Fruit fly (Drosophila melanogaster) whole organism, embryonic: ENCODE data around the gene Rpt6.

Experiments used
- CG10959 ChIP-seq: fragments of 200-800 bp; sonication (Bioruptor generic); IDR thresholded peaks from 2 replicates; pipeline ENCODE4 v1.3.6; 2022; ENCODE audit warnings: missing biosample characterization, missing genetic modification characterization
- CG11696 ChIP-seq: fragments of 200-800 bp; sonication (Bioruptor generic); IDR thresholded peaks from 2 replicates; pipeline ENCODE4 v1.3.6; 2022; ENCODE audit warnings: missing biosample characterization, missing genetic modification characterization
- CG13624 ChIP-seq: fragments of 200-800 bp; sonication (Bioruptor generic); optimal IDR thresholded peaks from 2 replicates; lab custom pipeline; 2016; ENCODE audit warnings: missing biosample characterization, missing genetic modification characterization
- CG13775 ChIP-seq: fragments of 200-800 bp; sonication (Bioruptor generic); optimal IDR thresholded peaks from 3 replicates; lab custom pipeline; 2017; ENCODE audit warnings: missing biosample characterization, mild to moderate bottlenecking, missing genetic modification characterization
- CG13894 ChIP-seq: fragments of 200-800 bp; sonication (Bioruptor generic); optimal IDR thresholded peaks from 3 replicates; lab custom pipeline; 2018; ENCODE audit warnings: missing biosample characterization, mild to moderate bottlenecking, missing genetic modification characterization, moderate library complexity
- CG16813 ChIP-seq: fragments of 200-800 bp; sonication (Bioruptor generic); IDR thresholded peaks from 3 replicates; pipeline ENCODE4 v1.3.6; 2022; ENCODE audit warnings: missing biosample characterization, missing genetic modification characterization; ENCODE audit not compliant: partially characterized antibody
- CG16863 ChIP-seq: fragments of 200-800 bp; sonication (Bioruptor generic); optimal IDR thresholded peaks from 3 replicates; lab custom pipeline; 2016; ENCODE audit warnings: missing biosample characterization, missing genetic modification characterization
- CG17829 ChIP-seq: fragments of 200-800 bp; optimal IDR thresholded peaks from 2 replicates; lab custom pipeline; 2019; ENCODE audit warnings: missing biosample characterization, mild to moderate bottlenecking, missing genetic modification characterization, moderate library complexity
- CG18011 ChIP-seq: fragments of 200-800 bp; sonication (Bioruptor generic); optimal IDR thresholded peaks from 2 replicates; lab custom pipeline; 2017; ENCODE audit warnings: missing biosample characterization, missing genetic modification characterization, mild to moderate bottlenecking, moderate library complexity, missing genotype
- CG18262 ChIP-seq: fragments of 200-800 bp; optimal IDR thresholded peaks from 3 replicates; lab custom pipeline; 2019; ENCODE audit warnings: missing biosample characterization, mild to moderate bottlenecking, missing genetic modification characterization, moderate library complexity
- CG18619 ChIP-seq: fragments of 200-800 bp; sonication (Bioruptor generic); optimal IDR thresholded peaks from 3 replicates; lab custom pipeline; 2017; ENCODE audit warnings: missing biosample characterization, mild to moderate bottlenecking, missing genetic modification characterization
- CG2202 ChIP-seq: fragments of 200-800 bp; sonication (Bioruptor generic); optimal IDR thresholded peaks from 2 replicates; lab custom pipeline; 2018; ENCODE audit warnings: missing biosample characterization, mild to moderate bottlenecking, missing genetic modification characterization
- CG30403 ChIP-seq: fragments of 200-800 bp; sonication (Bioruptor generic); optimal IDR thresholded peaks from 3 replicates; lab custom pipeline; 2016; ENCODE audit warnings: missing biosample characterization, missing genetic modification characterization
- CG31224 ChIP-seq: fragments of 200-800 bp; sonication (Bioruptor generic); IDR thresholded peaks from 2 replicates; pipeline ENCODE4 v1.3.6; 2022; ENCODE audit warnings: missing biosample characterization, missing genetic modification characterization
- CG31388 ChIP-seq: fragments of 200-800 bp; sonication (Bioruptor generic); optimal IDR thresholded peaks from 2 replicates; lab custom pipeline; 2016; ENCODE audit warnings: missing biosample characterization, missing genetic modification characterization
- CG4617 ChIP-seq: fragments of 200-800 bp; sonication (Bioruptor generic); optimal IDR thresholded peaks from 3 replicates; lab custom pipeline; 2016; ENCODE audit warnings: missing biosample characterization, missing genetic modification characterization, borderline replicate concordance
- CG4707 ChIP-seq: fragments of 200-800 bp; sonication (Bioruptor generic); optimal IDR thresholded peaks from 2 replicates; lab custom pipeline; 2018; ENCODE audit warnings: missing biosample characterization, mild to moderate bottlenecking, missing genetic modification characterization, moderate library complexity
- CG5953 ChIP-seq: fragments of 200-800 bp; sonication (Bioruptor generic); IDR thresholded peaks from 2 replicates; pipeline ENCODE4 v1.3.6; 2022; ENCODE audit warnings: missing biosample characterization, missing genetic modification characterization
- CG7963 ChIP-seq: fragments of 200-800 bp; sonication (Bioruptor generic); IDR thresholded peaks from 3 replicates; pipeline ENCODE4 v1.3.6; 2022; ENCODE audit warnings: missing biosample characterization, missing genetic modification characterization; ENCODE audit not compliant: partially characterized antibody
- CG8290 ChIP-seq, 3 experiments: fragments of 200-800 bp; sonication (Bioruptor generic); optimal IDR thresholded peaks; 2 replicates each; lab custom pipeline; 2016 to 2019; ENCODE audit warnings: missing biosample characterization in 3 of 3, missing genetic modification characterization in 3 of 3, mild to moderate bottlenecking in 2 of 3, moderate library complexity in 1 of 3
- D19A ChIP-seq: fragments of 200-800 bp; optimal IDR thresholded peaks from 3 replicates; lab custom pipeline; 2019; ENCODE audit warnings: missing biosample characterization, mild to moderate bottlenecking, missing genetic modification characterization, moderate library complexity
- Dref ChIP-seq: fragments of 200-800 bp; sonication (Bioruptor generic); IDR thresholded peaks from 2 replicates; pipeline ENCODE4 v1.3.6; 2022; ENCODE audit warnings: missing biosample characterization, missing genetic modification characterization
- HLH4C ChIP-seq: fragments of 200-800 bp; sonication (Bioruptor generic); IDR thresholded peaks from 3 replicates; pipeline ENCODE4 v1.3.6; 2022; ENCODE audit warnings: missing biosample characterization, missing genetic modification characterization; ENCODE audit not compliant: partially characterized antibody
- Mrtf ChIP-seq: fragments of 200-800 bp; sonication (Bioruptor generic); IDR thresholded peaks from 3 replicates; pipeline ENCODE4 v1.3.6; 2022; ENCODE audit warnings: missing biosample characterization, missing genetic modification characterization
- NK7.1 ChIP-seq: fragments of 200-800 bp; sonication (Bioruptor generic); optimal IDR thresholded peaks from 3 replicates; lab custom pipeline; 2016; ENCODE audit warnings: missing biosample characterization, missing genetic modification characterization
- Oli ChIP-seq: fragments of 200-800 bp; sonication (Bioruptor generic); optimal IDR thresholded peaks from 2 replicates; lab custom pipeline; 2018; ENCODE audit warnings: missing biosample characterization, mild to moderate bottlenecking, missing genetic modification characterization, moderate library complexity
- Ravus ChIP-seq: fragments of 200-800 bp; sonication (Bioruptor generic); IDR thresholded peaks from 2 replicates; pipeline ENCODE4 v1.3.6; 2022; ENCODE audit warnings: missing biosample characterization, missing genetic modification characterization
- ato ChIP-seq: fragments of 200-800 bp; sonication (Bioruptor generic); IDR thresholded peaks from 2 replicates; pipeline ENCODE4 v1.3.6; 2022; ENCODE audit warnings: missing biosample characterization, missing genetic modification characterization; ENCODE audit not compliant: partially characterized antibody
- bcd ChIP-seq: fragments of 200-800 bp; sonication (Bioruptor generic); optimal IDR thresholded peaks from 2 replicates; lab custom pipeline; 2017; ENCODE audit warnings: missing biosample characterization, mild to moderate bottlenecking, missing genetic modification characterization
- ci ChIP-seq: fragments of 200-800 bp; sonication (Bioruptor generic); IDR thresholded peaks from 3 replicates; pipeline ENCODE4 v1.3.6; 2022; ENCODE audit warnings: missing biosample characterization, missing genetic modification characterization
- croc ChIP-seq: fragments of 200-800 bp; sonication (Bioruptor generic); conservative IDR thresholded peaks from 3 replicates; pipeline ENCODE4 v1.3.6; 2022; ENCODE audit warnings: missing biosample characterization, missing genetic modification characterization
- cwo ChIP-seq: fragments of 200-800 bp; sonication (Bioruptor generic); optimal IDR thresholded peaks from 3 replicates; lab custom pipeline; 2017; ENCODE audit warnings: missing biosample characterization, missing genetic modification characterization, mild to moderate bottlenecking, moderate library complexity, missing genetic modification reagents
- dan ChIP-seq: fragments of 200-800 bp; sonication (Bioruptor generic); IDR thresholded peaks from 2 replicates; pipeline ENCODE4 v1.3.6; 2022; ENCODE audit warnings: missing biosample characterization, missing genetic modification characterization
- grn ChIP-seq: fragments of 200-800 bp; sonication (Bioruptor generic); optimal IDR thresholded peaks from 3 replicates; lab custom pipeline; 2017; ENCODE audit warnings: missing biosample characterization, missing genetic modification characterization
- kah ChIP-seq: fragments of 200-800 bp; sonication (Bioruptor generic); optimal IDR thresholded peaks from 2 replicates; lab custom pipeline; 2018; ENCODE audit warnings: missing biosample characterization, mild to moderate bottlenecking, missing genetic modification characterization
- kni ChIP-seq: fragments of 200-800 bp; sonication (Bioruptor generic); optimal IDR thresholded peaks from 3 replicates; lab custom pipeline; 2017; ENCODE audit warnings: mild to moderate bottlenecking, missing biosample characterization, missing genetic modification reagents, missing genetic modification characterization
- p53 ChIP-seq: fragments of 200-800 bp; sonication (Bioruptor generic); optimal IDR thresholded peaks from 2 replicates; lab custom pipeline; 2016; ENCODE audit warnings: missing biosample characterization, missing genetic modification characterization
- pan ChIP-seq, 4 experiments: fragments of >200 bp in 3 of 4; fragments of 200-800 bp in 1 of 4; sonication (Bioruptor generic) in 1 of 4; optimal IDR thresholded peaks in 3 of 4; IDR thresholded peaks in 1 of 4; 2 replicates each; pipeline versions ENCODE4 v1.3.6 to Lab custom; 2017 to 2022; ENCODE audit warnings: missing biosample characterization in 2 of 4, missing genetic modification characterization in 2 of 4, mixed read lengths in 1 of 4
- pho ChIP-seq: fragments of 200-800 bp; sonication (Bioruptor generic); optimal IDR thresholded peaks from 2 replicates; lab custom pipeline; 2016; ENCODE audit warnings: missing biosample characterization, missing genetic modification characterization
- ro ChIP-seq: fragments of 200-800 bp; sonication (Bioruptor generic); IDR thresholded peaks from 2 replicates; pipeline ENCODE4 v1.3.6; 2022; ENCODE audit warnings: missing biosample characterization, missing genetic modification characterization
- sc ChIP-seq, 3 experiments: fragments of >200 bp in 2 of 3; fragments of 200-800 bp in 1 of 3; sonication (Bioruptor generic) in 1 of 3; optimal IDR thresholded peaks; 2 replicates in 2 of 3; 3 replicates in 1 of 3; lab custom pipeline; 2017; ENCODE audit warnings: mild to moderate bottlenecking in 1 of 3, missing biosample characterization in 1 of 3, missing genetic modification characterization in 1 of 3, missing genetic modification reagents in 1 of 3
- sd ChIP-seq: fragments of 200-800 bp; sonication (Bioruptor generic); optimal IDR thresholded peaks from 3 replicates; lab custom pipeline; 2018; ENCODE audit warnings: missing biosample characterization, mild to moderate bottlenecking, missing genetic modification characterization, moderate library complexity
- seq ChIP-seq: fragments of 200-800 bp; sonication (Bioruptor generic); IDR thresholded peaks from 2 replicates; pipeline ENCODE4 v1.3.6; 2022; ENCODE audit warnings: missing biosample characterization, missing genetic modification characterization
- sob ChIP-seq: fragments of 200-800 bp; sonication (Bioruptor generic); IDR thresholded peaks from 2 replicates; pipeline ENCODE4 v1.3.6; 2022; ENCODE audit warnings: missing biosample characterization, missing genetic modification characterization
- stwl ChIP-seq: fragments of 200-800 bp; sonication (Bioruptor generic); optimal IDR thresholded peaks from 3 replicates; lab custom pipeline; 2018; ENCODE audit warnings: missing biosample characterization, mild to moderate bottlenecking, missing genetic modification characterization, moderate library complexity
- tin ChIP-seq: fragments of 200-800 bp; sonication (Bioruptor generic); optimal IDR thresholded peaks from 3 replicates; lab custom pipeline; 2016; ENCODE audit warnings: missing biosample characterization, missing genetic modification characterization
- wor ChIP-seq: fragments of 200-800 bp; sonication (Bioruptor generic); IDR thresholded peaks from 2 replicates; pipeline ENCODE4 v1.3.6; 2022; ENCODE audit warnings: missing biosample characterization, missing genetic modification characterization
- zen2 ChIP-seq: fragments of 200-800 bp; sonication (Bioruptor generic); IDR thresholded peaks from 3 replicates; pipeline ENCODE4 v1.3.6; 2022; ENCODE audit warnings: missing biosample characterization, missing genetic modification characterization; ENCODE audit not compliant: partially characterized antibody

Rpt6 gene

DNA sequence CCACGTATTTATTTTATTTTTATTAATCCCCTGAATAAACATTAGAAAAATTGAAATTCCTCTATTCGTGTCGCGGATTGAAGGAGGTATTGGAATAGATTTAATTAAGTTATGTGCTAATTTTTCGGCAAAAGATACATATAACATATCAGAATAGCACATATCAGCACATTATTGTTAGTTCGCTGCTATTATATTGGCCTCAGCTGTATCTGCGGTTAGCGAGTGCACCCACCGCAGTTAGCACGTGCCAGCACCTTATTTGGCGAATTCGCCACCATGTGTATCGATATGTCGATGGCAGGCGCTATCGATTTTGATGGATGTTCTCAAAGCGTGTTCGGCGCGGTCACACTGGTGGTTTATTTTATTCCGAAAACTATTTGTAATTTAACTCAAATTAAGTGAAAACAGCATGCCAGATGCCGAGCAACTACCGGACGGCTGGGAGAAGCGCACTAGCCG, 29.2 kb downstream of the Rpt6 start, which contains the start of gene dod (continued):
- TF ChIP-seq ci (GFP tag; lab: Robert Waterston, UW) (peak; percentile 78), croc (GFP tag; lab: Robert Waterston, UW) (no peak; the same call in 2 of the 3 replicates), Ravus (GFP tag; lab: Robert Waterston, UW) (no peak), D19A (tag; lab: Kevin White, UChicago) (no peak), cwo (GFP tag; lab: Kevin White, UChicago) (peak; percentile 26), CG16813 (GFP tag; lab: Robert Waterston, UW) (peak; percentile 79), bcd (GFP tag; lab: Kevin White, UChicago) (peak; percentile 39), sd (tag; lab: Kevin White, UChicago) (peak; percentile 93), Oli (tag; lab: Kevin White, UChicago) (peak; percentile 42), ato (GFP tag; lab: Robert Waterston, UW) (peak; percentile 78), CG31224 (GFP tag; lab: Robert Waterston, UW) (no peak), ro (GFP tag; lab: Robert Waterston, UW) (no peak), CG31388 (GFP tag; lab: Kevin White, UChicago) (no peak), Dref (GFP tag; lab: Robert Waterston, UW) (peak; percentile 97), dan (GFP tag; lab: Robert Waterston, UW) (no peak), sob (GFP tag; lab: Robert Waterston, UW) (peak; percentile 67), CG7963 (GFP tag; lab: Robert Waterston, UW) (peak; percentile 34; the same call in 1 of the 3 replicates), CG16863 (peak; percentile 14), CG18619 (peak; percentile 29), CG18262 (peak; percentile 54), kah (GFP tag; lab: Kevin White, UChicago) (no peak), wor (no peak), CG13624 (peak; percentile 61), CG5953 (GFP tag; lab: Robert Waterston, UW) (no peak), CG13775 (peak; percentile 42), grn (GFP tag; lab: Kevin White, UChicago) (no peak), CG17829 (tag; lab: Kevin White, UChicago) (peak; percentile 52), HLH4C (GFP tag; lab: Robert Waterston, UW) (peak; percentile 59), CG13894 (tag; lab: Kevin White, UChicago) (peak; percentile 67), CG8290 (GFP tag; optimal IDR thresholded peaks at IDR 0.05; lab: Kevin White, UChicago) (no peak), CG8290 (tag; optimal IDR thresholded peaks at IDR 0.05; lab: Kevin White, UChicago) (peak in 1 of 2 experiments; percentile 91), pho (GFP tag; lab: Kevin White, UChicago) (peak; percentile 63), seq (no peak; the same call in 1 of the 2 replicates), CG2202 (no peak), NK7.1 (GFP tag; lab: Kevin White, UChicago) (no peak), sc (optimal IDR thresholded peaks at IDR 0.05; lab: Kevin White, UChicago) (no peak), sc (GFP tag; optimal IDR thresholded peaks at IDR 0.05; lab: Kevin White, UChicago) (no peak), Mrtf (GFP tag; lab: Robert Waterston, UW) (no peak), CG11696 (GFP tag; lab: Robert Waterston, UW) (peak; percentile 99), tin (GFP tag; lab: Kevin White, UChicago) (peak; percentile 44), CG4617 (peak; percentile 84), stwl (peak; percentile 70), CG18011 (GFP tag; lab: Kevin White, UChicago) (peak; percentile 10), CG10959 (GFP tag; lab: Robert Waterston, UW) (no peak), p53 (GFP tag; lab: Kevin White, UChicago) (no peak), kni (GFP tag; lab: Kevin White, UChicago) (no peak), pan (optimal IDR thresholded peaks at IDR 0.05; lab: Kevin White, UChicago) (no peak), pan (GFP tag; optimal IDR thresholded peaks at IDR 0.05 in 1 of 2, IDR thresholded peaks at IDR 0.05 in 1 of 2) (peak in 1 of 2 experiments; percentile 54), zen2 (GFP tag; lab: Robert Waterston, UW) (peak; percentile 53; the same call in 1 of the 3 replicates), CG30403 (GFP tag; lab: Kevin White, UChicago) (peak; percentile 51), CG4707 (peak; percentile 2)
